Fruit fly (Drosophila melanogaster) whole organism, embryonic: ENCODE data around the gene CG8564.

Experiments used
- Adf1 ChIP-seq: fragments of 200-800 bp; sonication (Bioruptor generic); IDR thresholded peaks from 2 replicates; pipeline ENCODE4 v1.3.6; 2022; ENCODE audit warnings: missing biosample characterization, missing genetic modification characterization
- Bgb ChIP-seq: fragments of 200-800 bp; sonication (Bioruptor generic); IDR thresholded peaks from 2 replicates; pipeline ENCODE4 v1.3.6; 2022; ENCODE audit warnings: missing biosample characterization, missing genetic modification characterization; ENCODE audit not compliant: partially characterized antibody
- CG10543 ChIP-seq: fragments of 200-800 bp; sonication (Bioruptor generic); optimal IDR thresholded peaks from 3 replicates; lab custom pipeline; 2017; ENCODE audit warnings: missing biosample characterization, mild to moderate bottlenecking, missing genetic modification characterization, moderate library complexity
- CG11085 ChIP-seq: fragments of 200-800 bp; sonication (Bioruptor generic); IDR thresholded peaks from 2 replicates; pipeline ENCODE4 v1.3.6; 2022; ENCODE audit warnings: missing biosample characterization, missing genetic modification characterization
- CG11504 ChIP-seq: fragments of 200-800 bp; sonication (Bioruptor generic); optimal IDR thresholded peaks from 3 replicates; lab custom pipeline; 2019; ENCODE audit warnings: missing biosample characterization, mild to moderate bottlenecking, missing genetic modification characterization, moderate library complexity
- CG12769 ChIP-seq: fragments of 200-800 bp; sonication (Bioruptor generic); optimal IDR thresholded peaks from 2 replicates; lab custom pipeline; 2019; ENCODE audit warnings: missing biosample characterization, mild to moderate bottlenecking, missing genetic modification characterization, moderate library complexity
- CG13894 ChIP-seq: fragments of 200-800 bp; sonication (Bioruptor generic); optimal IDR thresholded peaks from 3 replicates; lab custom pipeline; 2018; ENCODE audit warnings: missing biosample characterization, mild to moderate bottlenecking, missing genetic modification characterization, moderate library complexity
- CG14014 ChIP-seq: fragments of 200-800 bp; sonication (Bioruptor generic); IDR thresholded peaks from 2 replicates; pipeline ENCODE4 v1.3.6; 2022; ENCODE audit warnings: missing biosample characterization, missing genetic modification characterization
- CG15269 ChIP-seq: fragments of 200-800 bp; sonication (Bioruptor generic); optimal IDR thresholded peaks from 2 replicates; lab custom pipeline; 2018; ENCODE audit warnings: missing biosample characterization, mild to moderate bottlenecking, missing genetic modification characterization, moderate library complexity
- CG1529 ChIP-seq: fragments of 200-800 bp; sonication (Bioruptor generic); optimal IDR thresholded peaks from 3 replicates; lab custom pipeline; 2018; ENCODE audit warnings: missing biosample characterization, missing genetic modification characterization
- CG16863 ChIP-seq: fragments of 200-800 bp; sonication (Bioruptor generic); optimal IDR thresholded peaks from 3 replicates; lab custom pipeline; 2016; ENCODE audit warnings: missing biosample characterization, missing genetic modification characterization
- CG17912 ChIP-seq: fragments of 200-800 bp; sonication (Bioruptor generic); optimal IDR thresholded peaks from 2 replicates; lab custom pipeline; 2018; ENCODE audit warnings: missing biosample characterization, mild to moderate bottlenecking, missing genetic modification characterization
- CG3847 ChIP-seq: fragments of 200-800 bp; sonication (Bioruptor generic); IDR thresholded peaks from 2 replicates; pipeline ENCODE4 v1.3.6; 2022; ENCODE audit warnings: missing biosample characterization, missing genetic modification characterization
- CG6683 ChIP-seq: fragments of 200-800 bp; sonication (Bioruptor generic); optimal IDR thresholded peaks from 2 replicates; lab custom pipeline; 2017; ENCODE audit warnings: missing biosample characterization, mild to moderate bottlenecking, missing genetic modification characterization, missing genetic modification reagents
- CG7745 ChIP-seq: fragments of 200-800 bp; sonication (Bioruptor generic); optimal IDR thresholded peaks from 2 replicates; lab custom pipeline; 2018; ENCODE audit warnings: missing biosample characterization, mild to moderate bottlenecking, missing genetic modification characterization, moderate library complexity
- CG8290 ChIP-seq, 3 experiments: fragments of 200-800 bp; sonication (Bioruptor generic); optimal IDR thresholded peaks; 2 replicates each; lab custom pipeline; 2016 to 2019; ENCODE audit warnings: missing biosample characterization in 3 of 3, missing genetic modification characterization in 3 of 3, mild to moderate bottlenecking in 2 of 3, moderate library complexity in 1 of 3
- CG8359 ChIP-seq: fragments of 200-800 bp; sonication (Bioruptor generic); optimal IDR thresholded peaks from 2 replicates; lab custom pipeline; 2017; ENCODE audit warnings: missing biosample characterization, mild to moderate bottlenecking, missing genetic modification characterization, borderline replicate concordance
- CG9932 ChIP-seq: fragments of 200-800 bp; sonication (Bioruptor generic); IDR thresholded peaks from 2 replicates; pipeline ENCODE4 v1.3.6; 2022; ENCODE audit warnings: missing biosample characterization, missing genetic modification characterization
- CrebB ChIP-seq: fragments of 200-800 bp; sonication (Bioruptor generic); optimal IDR thresholded peaks from 3 replicates; lab custom pipeline; 2018; ENCODE audit warnings: missing biosample characterization, mild to moderate bottlenecking, missing genetic modification characterization
- D ChIP-seq, 2 experiments: fragments of 200-800 bp in 1 of 2; fragments of >200 bp in 1 of 2; sonication (Bioruptor generic) in 1 of 2; optimal IDR thresholded peaks; 2 replicates in 1 of 2; 3 replicates in 1 of 2; lab custom pipeline; 2017; ENCODE audit warnings: mild to moderate bottlenecking in 1 of 2, missing biosample characterization in 1 of 2, missing genetic modification characterization in 1 of 2, missing genetic modification reagents in 1 of 2
- Deaf1 ChIP-seq: fragments of 200-800 bp; optimal IDR thresholded peaks from 3 replicates; lab custom pipeline; 2019; ENCODE audit warnings: missing biosample characterization, mild to moderate bottlenecking, missing genetic modification characterization, moderate library complexity
- Ets65A ChIP-seq: fragments of 200-800 bp; sonication (Bioruptor generic); peaks from one replicate; lab custom pipeline; 2016; ENCODE audit warnings: missing biosample characterization, missing genetic modification characterization
- HLH3B ChIP-seq: fragments of 200-800 bp; sonication (Bioruptor generic); IDR thresholded peaks from 2 replicates; pipeline ENCODE4 v1.3.6; 2022; ENCODE audit warnings: missing biosample characterization, missing genetic modification characterization
- Jarid2 ChIP-seq: fragments of 200-800 bp; sonication (Bioruptor generic); optimal IDR thresholded peaks from 3 replicates; lab custom pipeline; 2017; ENCODE audit warnings: mild to moderate bottlenecking, missing biosample characterization, missing genetic modification reagents, missing genetic modification characterization
- Nf-YB ChIP-seq: fragments of 200-800 bp; sonication (Bioruptor generic); optimal IDR thresholded peaks from 3 replicates; lab custom pipeline; 2019; ENCODE audit warnings: missing biosample characterization, mild to moderate bottlenecking, missing genetic modification characterization, moderate library complexity
- Rfx ChIP-seq: fragments of 200-800 bp; sonication (Bioruptor generic); IDR thresholded peaks from 2 replicates; pipeline ENCODE4 v1.3.6; 2022; ENCODE audit warnings: missing biosample characterization, missing genetic modification characterization
- Sox102F ChIP-seq: fragments of 200-800 bp; sonication (Bioruptor generic); optimal IDR thresholded peaks from 2 replicates; lab custom pipeline; 2018; ENCODE audit warnings: missing biosample characterization, mild to moderate bottlenecking, missing genetic modification characterization, moderate library complexity
- Taf1 ChIP-seq: fragments of 200-800 bp; sonication (Bioruptor generic); IDR thresholded peaks from 2 replicates; pipeline ENCODE4 v1.3.6; 2022; ENCODE audit warnings: missing biosample characterization, missing genetic modification characterization
- amos ChIP-seq: fragments of 200-800 bp; sonication (Bioruptor generic); IDR thresholded peaks from 2 replicates; pipeline ENCODE4 v1.3.6; 2022; ENCODE audit warnings: missing biosample characterization, missing genetic modification characterization; ENCODE audit not compliant: partially characterized antibody
- bab2 ChIP-seq: fragments of 200-800 bp; sonication (Bioruptor generic); optimal IDR thresholded peaks from 2 replicates; lab custom pipeline; 2016; ENCODE audit warnings: missing biosample characterization, missing genetic modification characterization
- bowl ChIP-seq: fragments of 200-800 bp; sonication (Bioruptor generic); IDR thresholded peaks from 2 replicates; pipeline ENCODE4 v1.3.6; 2022; ENCODE audit warnings: missing biosample characterization, missing genetic modification characterization
- cg ChIP-seq: fragments of 200-800 bp; sonication (Bioruptor generic); optimal IDR thresholded peaks from 3 replicates; lab custom pipeline; 2019; ENCODE audit warnings: missing biosample characterization, mild to moderate bottlenecking, missing genetic modification characterization, moderate library complexity
- dati ChIP-seq: fragments of 200-800 bp; sonication (Bioruptor generic); IDR thresholded peaks from 2 replicates; pipeline ENCODE4 v1.3.6; 2022; ENCODE audit warnings: missing biosample characterization, missing genetic modification characterization
- dpn ChIP-seq, 2 experiments: fragments of 200-800 bp; sonication (Bioruptor generic); optimal IDR thresholded peaks; 3 replicates each; lab custom pipeline; 2016; ENCODE audit warnings: missing biosample characterization in 2 of 2, missing genetic modification characterization in 2 of 2
- fd102C ChIP-seq: fragments of 200-800 bp; sonication (Bioruptor generic); optimal IDR thresholded peaks from 2 replicates; lab custom pipeline; 2018; ENCODE audit warnings: missing biosample characterization, mild to moderate bottlenecking, missing genetic modification characterization, moderate library complexity
- fu2 ChIP-seq: fragments of 200-800 bp; sonication (Bioruptor generic); optimal IDR thresholded peaks from 2 replicates; lab custom pipeline; 2016; ENCODE audit warnings: missing biosample characterization, missing genetic modification characterization
- gem ChIP-seq: fragments of 200-800 bp; sonication (Bioruptor generic); optimal IDR thresholded peaks from 2 replicates; lab custom pipeline; 2019; ENCODE audit warnings: missing biosample characterization, mild to moderate bottlenecking, missing genetic modification characterization, moderate library complexity
- hbn ChIP-seq: fragments of 200-800 bp; sonication (Bioruptor generic); IDR thresholded peaks from 2 replicates; pipeline ENCODE4 v1.3.6; 2022; ENCODE audit warnings: missing biosample characterization, missing genetic modification characterization; ENCODE audit not compliant: partially characterized antibody
- insv ChIP-seq, 2 experiments: fragments of 200-800 bp; sonication (Bioruptor generic); optimal IDR thresholded peaks; 3 replicates each; lab custom pipeline; 2016 to 2018; ENCODE audit warnings: missing biosample characterization in 2 of 2, missing genetic modification characterization in 2 of 2
- lab ChIP-seq: fragments of 200-800 bp; sonication (Bioruptor generic); optimal IDR thresholded peaks from 3 replicates; lab custom pipeline; 2017; ENCODE audit warnings: missing biosample characterization, missing genetic modification characterization, mild to moderate bottlenecking, moderate library complexity, missing genetic modification reagents
- nerfin-1 ChIP-seq: fragments of 200-800 bp; sonication (Bioruptor generic); optimal IDR thresholded peaks from 3 replicates; lab custom pipeline; 2019; ENCODE audit warnings: missing biosample characterization, mild to moderate bottlenecking, missing genetic modification characterization, moderate library complexity
- otp ChIP-seq: fragments of 200-800 bp; sonication (Bioruptor generic); IDR thresholded peaks from 3 replicates; pipeline ENCODE4, ENCODE4 v1.3.6; 2022; ENCODE audit warnings: missing biosample characterization, missing genetic modification characterization
- sens-2 ChIP-seq: fragments of 200-800 bp; sonication (Bioruptor generic); IDR thresholded peaks from 2 replicates; pipeline ENCODE4 v1.3.6; 2022; ENCODE audit warnings: missing biosample characterization, missing genetic modification characterization
- so ChIP-seq: fragments of 200-800 bp; sonication (Bioruptor generic); IDR thresholded peaks from 3 replicates; pipeline ENCODE4 v1.3.6; 2022; ENCODE audit warnings: missing biosample characterization, missing genetic modification characterization
- sqz ChIP-seq: fragments of 200-800 bp; sonication (Bioruptor generic); optimal IDR thresholded peaks from 3 replicates; lab custom pipeline; 2018; ENCODE audit warnings: missing biosample characterization, mild to moderate bottlenecking, missing genetic modification characterization
- tgo ChIP-seq: fragments of 200-800 bp; sonication (Bioruptor generic); IDR thresholded peaks from 3 replicates; pipeline ENCODE4 v1.3.6; 2022; ENCODE audit warnings: missing biosample characterization, missing genetic modification characterization
- toy ChIP-seq: fragments of 200-800 bp; sonication (Bioruptor generic); IDR thresholded peaks from 2 replicates; pipeline ENCODE4 v1.3.6; 2022; ENCODE audit warnings: missing biosample characterization, missing genetic modification characterization
- unpg ChIP-seq: fragments of 200-800 bp; sonication (Bioruptor generic); optimal IDR thresholded peaks from 3 replicates; lab custom pipeline; 2018; ENCODE audit warnings: missing biosample characterization, mild to moderate bottlenecking, missing genetic modification characterization, moderate library complexity
- wor ChIP-seq: fragments of 200-800 bp; sonication (Bioruptor generic); IDR thresholded peaks from 2 replicates; pipeline ENCODE4 v1.3.6; 2022; ENCODE audit warnings: missing biosample characterization, missing genetic modification characterization
- yki ChIP-seq: fragments of >200 bp; optimal IDR thresholded peaks from 3 replicates; lab custom pipeline; 2018

CG8564 gene

DNA sequence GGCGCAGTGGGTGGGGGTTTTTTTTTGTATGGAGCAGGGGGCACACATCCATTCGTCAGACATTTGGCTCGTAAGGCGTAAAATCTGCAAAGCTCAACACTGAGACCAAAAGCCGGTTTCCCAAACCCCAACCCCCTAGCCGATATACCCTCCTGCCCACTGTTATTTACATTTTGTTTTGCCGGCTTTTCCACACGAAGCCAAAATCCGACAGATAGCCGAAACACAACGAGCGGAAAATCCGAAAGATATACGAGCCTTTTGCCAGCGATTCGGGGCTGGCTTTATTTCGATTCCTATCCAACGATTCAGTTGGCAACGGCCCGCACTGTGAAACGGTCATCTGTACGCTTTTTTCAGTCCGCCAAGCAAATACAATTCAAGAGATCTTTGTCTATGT, 35.8 kb upstream of the CG8564 start, which contains the start of gene CG42458 (continued):
- TF ChIP-seq hbn (GFP tag; lab: Robert Waterston, UW) (no peak), Rfx (GFP tag; lab: Robert Waterston, UW) (peak; percentile 46), CG7745 (tag; lab: Kevin White, UChicago) (no peak), dpn (GFP tag; optimal IDR thresholded peaks at IDR 0.05; lab: Kevin White, UChicago) (no peak), CG16863 (GFP tag; lab: Kevin White, UChicago) (no peak), fu2 (GFP tag; lab: Kevin White, UChicago) (no peak), CG8359 (GFP tag; lab: Kevin White, UChicago) (no peak), cg (GFP tag; lab: Kevin White, UChicago) (no peak), bab2 (no peak), dati (no peak), wor (no peak), tgo (GFP tag; lab: Robert Waterston, UW) (no peak), Sox102F (no peak), CrebB (tag; lab: Kevin White, UChicago) (no peak), CG12769 (peak; percentile 35), CG10543 (GFP tag; lab: Kevin White, UChicago) (peak; percentile 43), fd102C (GFP tag; lab: Kevin White, UChicago) (no peak), CG8290 (GFP tag; optimal IDR thresholded peaks at IDR 0.05; lab: Kevin White, UChicago) (no peak), CG8290 (tag; optimal IDR thresholded peaks at IDR 0.05; lab: Kevin White, UChicago) (peak in 1 of 2 experiments; percentile 29), sens-2 (GFP tag; lab: Robert Waterston, UW) (no peak), CG17912 (no peak), Taf1 (no peak), CG11085 (GFP tag; lab: Robert Waterston, UW) (no peak), Ets65A (no peak), otp (GFP tag; lab: Robert Waterston, UW) (no peak), Jarid2 (GFP tag; lab: Kevin White, UChicago) (peak; percentile 63), CG11504 (tag; lab: Kevin White, UChicago) (peak; percentile 72), CG6683 (GFP tag; lab: Kevin White, UChicago) (no peak), Adf1 (GFP tag; lab: Robert Waterston, UW) (peak; percentile 38; the same call in 1 of the 2 replicates), amos (GFP tag; lab: Robert Waterston, UW) (peak; percentile 16; the same call in 1 of the 2 replicates), bowl (GFP tag; lab: Robert Waterston, UW) (no peak), nerfin-1 (tag; lab: Kevin White, UChicago) (peak; percentile 19), lab (GFP tag; lab: Kevin White, UChicago) (peak; percentile 13), CG3847 (no peak), Nf-YB (GFP tag; lab: Kevin White, UChicago) (peak; percentile 54), so (GFP tag; lab: Robert Waterston, UW) (no peak), unpg (GFP tag; lab: Kevin White, UChicago) (no peak), insv (GFP tag; optimal IDR thresholded peaks at IDR 0.05; lab: Kevin White, UChicago) (no peak), CG14014 (GFP tag; lab: Robert Waterston, UW) (no peak), Bgb (GFP tag; lab: Robert Waterston, UW) (peak; percentile 16; the same call in 1 of the 2 replicates), D (optimal IDR thresholded peaks at IDR 0.05; lab: Kevin White, UChicago) (no peak), D (GFP tag; optimal IDR thresholded peaks at IDR 0.05; lab: Kevin White, UChicago) (no peak), sqz (GFP tag; lab: Kevin White, UChicago) (peak; percentile 54), CG1529 (GFP tag; lab: Kevin White, UChicago) (no peak), Deaf1 (tag; lab: Kevin White, UChicago) (peak; percentile 99), CG15269 (tag; lab: Kevin White, UChicago) (no peak), CG13894 (tag; lab: Kevin White, UChicago) (peak; percentile 84), toy (GFP tag; lab: Robert Waterston, UW) (no peak), gem (tag; lab: Kevin White, UChicago) (no peak), HLH3B (GFP tag; lab: Robert Waterston, UW) (0 out of 2 replicates have a peak, but pooled peaks have one; percentile 22), CG9932 (GFP tag; lab: Robert Waterston, UW) (no peak), yki (lab: Kevin White, UChicago) (no peak)
